Fruit fly (Drosophila melanogaster) whole organism, embryonic: Measurements from ENCODE around the gene G6P.

Source experiments
- ATbp ChIP-seq: fragments of 200-800 bp; sonication (Bioruptor generic); optimal IDR thresholded peaks from 2 replicates; lab custom pipeline; 2017; ENCODE audit warnings: missing biosample characterization, mild to moderate bottlenecking, missing genetic modification characterization, missing genetic modification reagents
- Ada2b ChIP-seq: fragments of 200-800 bp; sonication (Bioruptor generic); IDR thresholded peaks from 2 replicates; pipeline ENCODE4 v1.3.6; 2022; ENCODE audit warnings: missing biosample characterization, missing genetic modification characterization
- Adf1 ChIP-seq: fragments of 200-800 bp; sonication (Bioruptor generic); IDR thresholded peaks from 2 replicates; pipeline ENCODE4 v1.3.6; 2022; ENCODE audit warnings: missing biosample characterization, missing genetic modification characterization
- Atf6 ChIP-seq: fragments of 200-800 bp; sonication (Bioruptor generic); IDR thresholded peaks from 2 replicates; pipeline ENCODE4 v1.3.6; 2022; ENCODE audit warnings: missing biosample characterization, missing genetic modification characterization
- C15 ChIP-seq: fragments of 200-800 bp; sonication (Bioruptor generic); IDR thresholded peaks from 3 replicates; pipeline ENCODE4 v1.3.6; 2022; ENCODE audit warnings: missing biosample characterization, missing genetic modification characterization
- CG10543 ChIP-seq: fragments of 200-800 bp; sonication (Bioruptor generic); optimal IDR thresholded peaks from 3 replicates; lab custom pipeline; 2017; ENCODE audit warnings: missing biosample characterization, mild to moderate bottlenecking, missing genetic modification characterization, moderate library complexity
- CG10959 ChIP-seq: fragments of 200-800 bp; sonication (Bioruptor generic); IDR thresholded peaks from 2 replicates; pipeline ENCODE4 v1.3.6; 2022; ENCODE audit warnings: missing biosample characterization, missing genetic modification characterization
- CG11093 ChIP-seq: fragments of 200-800 bp; sonication (Bioruptor generic); IDR thresholded peaks from 3 replicates; pipeline ENCODE4 v1.3.6; 2022; ENCODE audit warnings: missing biosample characterization, missing genetic modification characterization
- CG13296 ChIP-seq: fragments of 200-800 bp; sonication (Bioruptor generic); optimal IDR thresholded peaks from 3 replicates; lab custom pipeline; 2018; ENCODE audit warnings: missing biosample characterization, mild to moderate bottlenecking, missing genetic modification characterization
- CG13624 ChIP-seq: fragments of 200-800 bp; sonication (Bioruptor generic); optimal IDR thresholded peaks from 2 replicates; lab custom pipeline; 2016; ENCODE audit warnings: missing biosample characterization, missing genetic modification characterization
- CG3065 ChIP-seq: fragments of 200-800 bp; sonication (Bioruptor generic); optimal IDR thresholded peaks from 2 replicates; lab custom pipeline; 2016; ENCODE audit warnings: missing biosample characterization, missing genetic modification characterization
- CG33213 ChIP-seq: fragments of 200-800 bp; sonication (Bioruptor generic); optimal IDR thresholded peaks from 3 replicates; lab custom pipeline; 2016; ENCODE audit warnings: missing biosample characterization, missing genetic modification characterization
- CG33557 ChIP-seq: fragments of 200-800 bp; sonication (Bioruptor generic); optimal IDR thresholded peaks from 2 replicates; lab custom pipeline; 2019; ENCODE audit warnings: missing biosample characterization, mild to moderate bottlenecking, missing genetic modification characterization, moderate library complexity
- CG43689 ChIP-seq: fragments of 200-800 bp; sonication (Bioruptor generic); IDR thresholded peaks from 2 replicates; pipeline ENCODE4 v1.3.6; 2022; ENCODE audit warnings: missing biosample characterization, missing genetic modification characterization
- CG4854 ChIP-seq: fragments of 200-800 bp; sonication (Bioruptor generic); optimal IDR thresholded peaks from 2 replicates; lab custom pipeline; 2016; ENCODE audit warnings: missing biosample characterization, missing genetic modification characterization, inconsistent platforms
- CG7372 ChIP-seq: fragments of 200-800 bp; sonication (Bioruptor generic); IDR thresholded peaks from 2 replicates; pipeline ENCODE4 v1.3.6; 2022; ENCODE audit warnings: missing biosample characterization, missing genetic modification characterization
- CG9797 ChIP-seq: fragments of 200-800 bp; sonication (Bioruptor generic); optimal IDR thresholded peaks from 3 replicates; lab custom pipeline; 2018; ENCODE audit warnings: missing biosample characterization, mild to moderate bottlenecking, missing genetic modification characterization
- CTCF ChIP-seq: fragments of 200-800 bp; sonication (Bioruptor generic); optimal IDR thresholded peaks from 2 replicates; lab custom pipeline; 2017; ENCODE audit warnings: missing biosample characterization, mild to moderate bottlenecking, missing genetic modification characterization, moderate library complexity
- CrebB ChIP-seq: fragments of 200-800 bp; sonication (Bioruptor generic); optimal IDR thresholded peaks from 3 replicates; lab custom pipeline; 2018; ENCODE audit warnings: missing biosample characterization, mild to moderate bottlenecking, missing genetic modification characterization
- Dip3 ChIP-seq: fragments of 200-800 bp; sonication (Bioruptor generic); optimal IDR thresholded peaks from 3 replicates; lab custom pipeline; 2016; ENCODE audit warnings: missing biosample characterization, missing genetic modification characterization
- Eip74EF ChIP-seq, 2 experiments: fragments of 200-800 bp in 1 of 2; fragments of >200 bp in 1 of 2; sonication (Bioruptor generic) in 1 of 2; optimal IDR thresholded peaks; 2 replicates each; lab custom pipeline; 2017 to 2019; ENCODE audit warnings: missing biosample characterization in 2 of 2, missing genetic modification characterization in 2 of 2, mild to moderate bottlenecking in 1 of 2, moderate library complexity in 1 of 2
- Ets65A ChIP-seq: fragments of 200-800 bp; sonication (Bioruptor generic); peaks from one replicate; lab custom pipeline; 2016; ENCODE audit warnings: missing biosample characterization, missing genetic modification characterization
- H2.0 ChIP-seq: fragments of 200-800 bp; sonication (Bioruptor generic); IDR thresholded peaks from 2 replicates; pipeline ENCODE4 v1.3.6; 2022; ENCODE audit warnings: missing biosample characterization, missing genetic modification characterization
- HHEX ChIP-seq: fragments of 200-800 bp; sonication (Bioruptor generic); optimal IDR thresholded peaks from 3 replicates; lab custom pipeline; 2017; ENCODE audit warnings: missing biosample characterization, mild to moderate bottlenecking, missing genetic modification characterization, missing genetic modification reagents
- Hand ChIP-seq: fragments of 200-800 bp; sonication (Bioruptor generic); optimal IDR thresholded peaks from 2 replicates; lab custom pipeline; 2017; ENCODE audit warnings: mild to moderate bottlenecking, missing biosample characterization, missing genetic modification reagents, missing genetic modification characterization
- Med ChIP-seq: fragments of 200-800 bp; sonication (Bioruptor generic); peaks from one replicate; lab custom pipeline; 2016; ENCODE audit warnings: missing biosample characterization, missing genetic modification characterization, mild to moderate bottlenecking, inconsistent platforms, moderate library complexity
- Ravus ChIP-seq: fragments of 200-800 bp; sonication (Bioruptor generic); IDR thresholded peaks from 2 replicates; pipeline ENCODE4 v1.3.6; 2022; ENCODE audit warnings: missing biosample characterization, missing genetic modification characterization
- Tbp ChIP-seq: fragments of >200 bp; optimal IDR thresholded peaks from 2 replicates; lab custom pipeline; 2018; ENCODE audit warnings: missing biosample characterization, missing genetic modification characterization
- Trl ChIP-seq, 3 experiments: fragments of >200 bp in 2 of 3; fragments of 200-800 bp in 1 of 3; sonication (Bioruptor generic) in 1 of 3; optimal IDR thresholded peaks; 2 replicates in 1 of 3; 3 replicates in 2 of 3; lab custom pipeline; 2016 to 2017; ENCODE audit warnings: missing biosample characterization in 1 of 3, missing genetic modification characterization in 1 of 3
- amos ChIP-seq: fragments of 200-800 bp; sonication (Bioruptor generic); IDR thresholded peaks from 2 replicates; pipeline ENCODE4 v1.3.6; 2022; ENCODE audit warnings: missing biosample characterization, missing genetic modification characterization; ENCODE audit not compliant: partially characterized antibody
- ase ChIP-seq: fragments of 200-800 bp; sonication (Bioruptor generic); IDR thresholded peaks from 3 replicates; pipeline ENCODE4 v1.3.6; 2022; ENCODE audit warnings: missing biosample characterization, missing genetic modification characterization
- ato ChIP-seq: fragments of 200-800 bp; sonication (Bioruptor generic); IDR thresholded peaks from 2 replicates; pipeline ENCODE4 v1.3.6; 2022; ENCODE audit warnings: missing biosample characterization, missing genetic modification characterization; ENCODE audit not compliant: partially characterized antibody
- bcd ChIP-seq: fragments of 200-800 bp; sonication (Bioruptor generic); optimal IDR thresholded peaks from 2 replicates; lab custom pipeline; 2017; ENCODE audit warnings: missing biosample characterization, mild to moderate bottlenecking, missing genetic modification characterization
- chm ChIP-seq: fragments of 200-800 bp; sonication (Bioruptor generic); IDR thresholded peaks from 2 replicates; pipeline ENCODE4 v1.3.6; 2022; ENCODE audit warnings: missing biosample characterization, missing genetic modification characterization
- corto ChIP-seq: fragments of 200-800 bp; sonication (Bioruptor generic); optimal IDR thresholded peaks from 2 replicates; lab custom pipeline; 2016; ENCODE audit warnings: missing biosample characterization, mild to moderate bottlenecking, missing genetic modification characterization, moderate library complexity
- croc ChIP-seq: fragments of 200-800 bp; sonication (Bioruptor generic); conservative IDR thresholded peaks from 3 replicates; pipeline ENCODE4 v1.3.6; 2022; ENCODE audit warnings: missing biosample characterization, missing genetic modification characterization
- dm ChIP-seq: fragments of 200-800 bp; sonication (Bioruptor generic); optimal IDR thresholded peaks from 3 replicates; lab custom pipeline; 2016; ENCODE audit warnings: missing biosample characterization, missing genetic modification characterization
- eyg ChIP-seq: fragments of 200-800 bp; sonication (Bioruptor generic); optimal IDR thresholded peaks from 3 replicates; lab custom pipeline; 2016; ENCODE audit warnings: missing biosample characterization, missing genetic modification characterization
- ftz-f1 ChIP-seq: fragments of 200-800 bp; sonication (Bioruptor generic); optimal IDR thresholded peaks from 2 replicates; lab custom pipeline; 2016; ENCODE audit warnings: missing biosample characterization, missing genetic modification characterization
- knrl ChIP-seq: fragments of 200-800 bp; sonication (Bioruptor generic); IDR thresholded peaks from 3 replicates; pipeline ENCODE4 v1.3.6; 2022; ENCODE audit warnings: missing biosample characterization, missing genetic modification characterization; ENCODE audit not compliant: partially characterized antibody
- lilli ChIP-seq: fragments of 200-800 bp; sonication (Bioruptor generic); optimal IDR thresholded peaks from 3 replicates; lab custom pipeline; 2016; ENCODE audit warnings: missing biosample characterization, missing genetic modification characterization
- otp ChIP-seq: fragments of 200-800 bp; sonication (Bioruptor generic); IDR thresholded peaks from 3 replicates; pipeline ENCODE4, ENCODE4 v1.3.6; 2022; ENCODE audit warnings: missing biosample characterization, missing genetic modification characterization
- psq ChIP-seq: fragments of 200-800 bp; sonication (Bioruptor generic); optimal IDR thresholded peaks from 2 replicates; lab custom pipeline; 2017; ENCODE audit warnings: missing biosample characterization, missing genetic modification characterization
- row ChIP-seq: fragments of 200-800 bp; sonication (Bioruptor generic); IDR thresholded peaks from 3 replicates; pipeline ENCODE4 v1.3.6; 2022; ENCODE audit warnings: missing biosample characterization, missing genetic modification characterization
- slp2 ChIP-seq: fragments of 200-800 bp; sonication (Bioruptor generic); optimal IDR thresholded peaks from 2 replicates; lab custom pipeline; 2016; ENCODE audit warnings: missing biosample characterization, missing genetic modification characterization
- so ChIP-seq: fragments of 200-800 bp; sonication (Bioruptor generic); IDR thresholded peaks from 3 replicates; pipeline ENCODE4 v1.3.6; 2022; ENCODE audit warnings: missing biosample characterization, missing genetic modification characterization
- stc ChIP-seq: fragments of 200-800 bp; sonication (Bioruptor generic); IDR thresholded peaks from 2 replicates; pipeline ENCODE4 v1.3.6; 2022; ENCODE audit warnings: missing biosample characterization, missing genetic modification characterization
- sug ChIP-seq: fragments of 200-800 bp; optimal IDR thresholded peaks from 2 replicates; lab custom pipeline; 2019; ENCODE audit warnings: missing biosample characterization, mild to moderate bottlenecking, missing genetic modification characterization, moderate library complexity
- usp ChIP-seq: fragments of >200 bp; optimal IDR thresholded peaks from 2 replicates; lab custom pipeline; 2017; ENCODE audit warnings: missing biosample characterization, missing genetic modification characterization

The G6P gene

DNA sequence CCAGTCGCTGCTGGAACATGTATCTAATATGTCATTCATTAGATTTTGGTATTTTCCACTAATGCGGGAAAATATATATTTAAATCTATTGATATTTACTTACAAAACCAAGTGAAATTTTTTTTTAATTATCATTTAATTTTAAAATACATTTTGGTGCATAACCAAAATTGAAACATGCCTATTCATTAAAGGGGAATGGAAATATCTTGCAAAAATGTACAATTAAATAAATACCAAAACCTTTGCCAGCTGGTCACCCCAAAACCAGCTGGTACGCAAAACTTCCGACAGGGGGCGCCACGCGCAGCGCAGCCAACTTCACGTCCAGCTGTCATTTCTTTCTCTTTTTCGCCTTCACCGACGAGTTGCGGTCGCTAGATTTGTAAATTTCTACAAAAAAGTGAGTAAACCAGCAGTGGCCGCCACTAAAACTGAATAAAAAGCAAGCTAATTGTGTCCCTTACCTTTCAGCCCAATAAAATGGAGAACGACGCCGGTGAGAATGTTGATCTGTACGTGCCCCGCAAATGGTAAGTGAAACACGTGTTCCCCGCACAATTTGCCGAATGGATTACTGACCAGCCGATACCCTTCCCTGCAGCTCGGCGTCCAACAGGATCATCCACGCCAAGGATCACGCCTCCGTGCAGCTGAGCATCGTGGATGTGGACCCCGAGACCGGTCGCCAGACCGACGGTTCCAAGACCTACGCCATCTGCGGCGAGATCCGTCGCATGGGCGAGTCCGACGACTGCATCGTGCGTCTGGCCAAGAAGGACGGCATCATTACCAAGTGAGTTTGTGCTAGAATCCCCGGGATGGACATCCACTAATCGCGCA is 40.4 kb upstream of the G6P start, which contains the start of the genes CG3104 and RpS21 (continued):
- TF ChIP-seq CG4854 (GFP tag; lab: Kevin White, UChicago) (peak; percentile 75), ato (no peak), stc (GFP tag; lab: Robert Waterston, UW) (peak; percentile 51), Ravus (peak; percentile 54), Hand (GFP tag; lab: Kevin White, UChicago) (peak; percentile 15), HHEX (GFP tag; lab: Kevin White, UChicago) (peak; percentile 93), Adf1 (GFP tag; lab: Robert Waterston, UW) (peak; percentile 60; the same call in 1 of the 2 replicates), usp (no peak), CG33213 (GFP tag; lab: Kevin White, UChicago) (peak; percentile 96), CG33557 (GFP tag; lab: Kevin White, UChicago) (peak; percentile 73), Trl (optimal IDR thresholded peaks at IDR 0.05; lab: Kevin White, UChicago) (no peak), Trl (GFP tag; optimal IDR thresholded peaks at IDR 0.05; lab: Kevin White, UChicago) (peak; percentile 93), psq (GFP tag; lab: Kevin White, UChicago) (peak; percentile 64), Med (peak; percentile 98), Eip74EF (GFP tag; optimal IDR thresholded peaks at IDR 0.05; lab: Kevin White, UChicago) (peak in 1 of 2 experiments; percentile 46), amos (GFP tag; lab: Robert Waterston, UW) (peak; percentile 17; the same call in 1 of the 2 replicates), Tbp (GFP tag; lab: Kevin White, UChicago) (peak; percentile 31), otp (GFP tag; lab: Robert Waterston, UW) (peak; percentile 95), sug (peak; percentile 86), lilli (peak; percentile 86), eyg (peak; percentile 84), CTCF (GFP tag; lab: Kevin White, UChicago) (peak; percentile 98), CG3065 (GFP tag; lab: Kevin White, UChicago) (peak; percentile 57), CrebB (tag; lab: Kevin White, UChicago) (peak; percentile 76), Dip3 (peak; percentile 82), CG11093 (GFP tag; lab: Robert Waterston, UW) (peak; percentile 62; the same call in 2 of the 3 replicates), CG9797 (GFP tag; lab: Kevin White, UChicago) (peak; percentile 95), CG13296 (GFP tag; lab: Kevin White, UChicago) (peak; percentile 84), slp2 (GFP tag; lab: Kevin White, UChicago) (peak; percentile 77), CG10543 (GFP tag; lab: Kevin White, UChicago) (peak; percentile 95), croc (GFP tag; lab: Robert Waterston, UW) (peak; percentile 58), ftz-f1 (GFP tag; lab: Kevin White, UChicago) (peak; percentile 35), Ets65A (peak; percentile 99), chm (GFP tag; lab: Robert Waterston, UW) (peak; percentile 91), C15 (peak; percentile 82; the same call in 2 of the 3 replicates), Atf6 (peak; percentile 82), so (GFP tag; lab: Robert Waterston, UW) (peak; percentile 74), CG13624 (GFP tag; lab: Kevin White, UChicago) (peak; percentile 86), dm (GFP tag; lab: Kevin White, UChicago) (peak; percentile 95), ase (peak; percentile 92), CG43689 (GFP tag; lab: Robert Waterston, UW) (no peak; the same call in none of the 2 replicates), Ada2b (GFP tag; lab: Robert Waterston, UW) (peak; percentile 69), bcd (GFP tag; lab: Kevin White, UChicago) (peak; percentile 93), CG10959 (GFP tag; lab: Robert Waterston, UW) (peak; percentile 74), row (GFP tag; lab: Robert Waterston, UW) (peak; percentile 91), knrl (peak; percentile 47; the same call in 1 of the 3 replicates), CG7372 (GFP tag; lab: Robert Waterston, UW) (peak; percentile 88), ATbp (GFP tag; lab: Kevin White, UChicago) (peak; percentile 83), corto (GFP tag; lab: Kevin White, UChicago) (no peak), H2.0 (GFP tag; lab: Robert Waterston, UW) (peak; percentile 89)
